Worm (Caenorhabditis elegans): ENCODE data around the gene Y113G7A.12.
A peak's percentile ranks its signal among the peaks of the same experiment; 100 is the strongest.

The Y113G7A.12 gene

DNA sequence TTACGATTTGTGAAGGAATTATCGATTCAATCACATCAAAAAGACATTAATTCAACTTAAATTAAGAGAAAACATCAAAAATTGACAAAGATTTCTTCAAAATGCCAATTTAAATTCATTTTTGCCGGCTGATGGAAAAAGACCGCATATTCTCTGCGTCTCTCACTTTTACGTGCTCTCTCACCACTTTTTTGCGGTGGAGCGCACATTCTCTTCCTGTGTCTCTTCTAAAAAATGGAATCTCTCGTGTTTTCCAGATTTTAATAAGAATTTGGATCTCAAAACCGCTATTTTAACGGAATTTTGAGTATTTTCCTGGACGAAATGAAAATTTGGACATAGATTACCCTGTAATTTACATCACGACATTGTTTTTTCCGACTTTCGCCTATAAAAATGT is 38.4 kb downstream of the Y113G7A.12 start:
- TF ChIP-seq hmg-1.2 (GFP tag; IDR thresholded peaks at IDR 0.05) (peak; percentile 96), D2030.7 (GFP tag; IDR thresholded peaks at IDR 0.05) (peak; percentile 42; the same call in 1 of the 2 replicates), attf-6 (GFP tag; IDR thresholded peaks at IDR 0.05) (peak; percentile 22; the same call in 1 of the 2 replicates)

DNA sequence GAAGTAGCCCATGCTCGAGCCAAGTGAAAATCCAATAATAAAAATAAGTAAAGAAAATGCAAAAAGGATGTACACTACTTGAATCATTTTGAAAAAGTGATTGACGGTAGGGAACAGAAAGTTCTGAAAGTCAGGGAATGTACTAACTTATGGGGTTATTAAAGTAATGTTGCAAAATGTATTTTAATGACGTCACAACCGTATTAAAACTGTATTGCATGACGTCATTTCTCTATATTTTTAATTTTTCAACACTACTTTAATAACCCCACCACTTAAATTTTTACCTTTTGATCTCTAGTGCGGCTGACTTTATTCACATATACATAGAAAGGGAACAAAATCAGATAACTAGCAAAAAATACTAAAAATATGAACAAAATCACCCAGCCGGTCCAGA is 39.9 kb downstream of the Y113G7A.12 start:
- TF ChIP-seq egl-18 (GFP tag; IDR thresholded peaks at IDR 0.05) (no peak), lir-1 (GFP tag; conservative IDR thresholded peaks at IDR 0.05) (no peak), him-1 (tag; optimal IDR thresholded peaks at IDR 0.05) (no peak), efl-1 (GFP tag; optimal IDR thresholded peaks at IDR 0.05) (no peak), akir-1 (GFP tag; optimal IDR thresholded peaks at IDR 0.05) (no peak), rec-8 (tag; optimal IDR thresholded peaks at IDR 0.05) (no peak), tlf-1 (GFP tag; optimal IDR thresholded peaks at IDR 0.05) (no peak), nfyb-1 (GFP tag; IDR thresholded peaks at IDR 0.05) (no peak), lag-1 (GFP tag; IDR thresholded peaks at IDR 0.05) (no peak), ztf-22 (GFP tag; optimal IDR thresholded peaks at IDR 0.05) (no peak), Y95B8A.8 (GFP tag; IDR thresholded peaks at IDR 0.05) (no peak)

DNA sequence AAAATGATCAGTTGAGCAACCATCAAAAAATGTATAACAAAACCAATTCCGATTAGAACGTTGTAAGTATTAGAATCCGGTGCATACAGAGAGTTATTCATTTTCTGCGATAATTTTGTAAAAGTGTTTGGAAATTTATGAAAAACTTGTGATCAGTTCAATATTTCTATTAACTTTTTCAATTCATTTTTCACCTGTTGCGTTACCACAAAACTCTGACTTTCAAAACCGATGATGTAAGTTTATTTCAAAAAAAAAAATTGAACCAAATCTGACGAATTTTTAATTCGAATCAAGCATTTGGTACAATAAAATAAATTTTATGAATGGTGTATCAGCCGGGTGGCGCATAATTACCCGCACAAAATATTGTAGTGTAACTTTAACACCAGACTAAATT is 44.2 kb downstream of the Y113G7A.12 start, which contains the start of gene srz-16:
Gene srz-16, minus strand, starts transcription at position 101 of the 400 bp plus-strand sequence.
- TF ChIP-seq lin-54 (GFP tag; optimal IDR thresholded peaks at IDR 0.05) (no peak), mcd-1 (GFP tag; IDR thresholded peaks at IDR 0.05) (no peak), lin-40 (tag; optimal IDR thresholded peaks at IDR 0.05) (no peak), snpc-1.1 (tag; optimal IDR thresholded peaks at IDR 0.05; ENCODE audit: insufficient read depth) (no peak), C17E4.6 (GFP tag; IDR thresholded peaks at IDR 0.05) (no peak), nhr-27 (tag; optimal IDR thresholded peaks at IDR 0.05) (no peak), cebp-2 (GFP tag; IDR thresholded peaks at IDR 0.05) (no peak), lin-35 (GFP tag; optimal IDR thresholded peaks at IDR 0.05) (no peak), ama-1 (optimal IDR thresholded peaks at IDR 0.05) (no peak), ama-1 (GFP tag; optimal IDR thresholded peaks at IDR 0.05) (no peak), ceh-40 (GFP tag; IDR thresholded peaks at IDR 0.05) (no peak), T07F8.4 (tag; optimal IDR thresholded peaks at IDR 0.05) (no peak), rpc-1 (optimal IDR thresholded peaks at IDR 0.05) (no peak), rpc-1 (tag; optimal IDR thresholded peaks at IDR 0.05) (no peak), unc-130 (GFP tag; optimal IDR thresholded peaks at IDR 0.05) (no peak), tbp1 (GFP tag; optimal IDR thresholded peaks at IDR 0.05) (no peak), egrh-3 (GFP tag; IDR thresholded peaks at IDR 0.05) (no peak), Y67H2A.10 (GFP tag; conservative IDR thresholded peaks at IDR 0.05) (no peak), egl-18 (GFP tag; IDR thresholded peaks at IDR 0.05) (no peak), bed-1 (GFP tag; IDR thresholded peaks at IDR 0.05) (no peak)

DNA sequence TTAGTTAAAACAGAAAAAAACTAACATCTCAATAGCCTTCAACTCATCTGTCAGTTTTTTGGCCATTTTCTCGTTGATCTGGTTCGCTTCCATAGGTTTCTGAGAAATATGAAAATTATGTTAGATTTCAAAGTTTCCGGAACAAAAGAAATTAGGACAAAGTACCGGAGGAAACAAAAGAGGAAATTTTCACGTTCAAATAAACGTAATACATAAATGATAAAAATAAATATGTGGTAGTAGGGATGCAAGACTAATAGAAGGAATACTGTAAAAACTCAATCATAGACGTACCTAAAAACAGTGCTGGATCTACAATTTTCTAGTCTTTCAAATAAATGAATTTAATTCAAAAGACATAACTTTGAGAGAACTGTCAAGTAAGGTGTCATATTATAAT is 46.4 kb downstream of the Y113G7A.12 start, which contains the start of gene fbxa-116:
Gene fbxa-116, minus strand, starts transcription at position 101 of the 400 bp plus-strand sequence.
- TF ChIP-seq F23B12.7 (tag; optimal IDR thresholded peaks at IDR 0.05; ENCODE audit: insufficient read depth) (no peak), T26A5.8 (tag; optimal IDR thresholded peaks at IDR 0.05) (no peak), K11D2.4 (GFP tag; IDR thresholded peaks at IDR 0.05) (no peak), ZK185.1 (tag; optimal IDR thresholded peaks at IDR 0.05; ENCODE audit: poor library complexity, severe bottlenecking) (no peak), nhr-27 (tag; optimal IDR thresholded peaks at IDR 0.05) (no peak), lir-1 (GFP tag; conservative IDR thresholded peaks at IDR 0.05) (no peak), nhr-80 (tag; optimal IDR thresholded peaks at IDR 0.05) (no peak), tlf-1 (GFP tag; optimal IDR thresholded peaks at IDR 0.05) (no peak), gei-17 (GFP tag; optimal IDR thresholded peaks at IDR 0.05) (no peak), Y67H2A.10 (GFP tag; conservative IDR thresholded peaks at IDR 0.05) (no peak), ets-4 (GFP tag; optimal IDR thresholded peaks at IDR 0.05) (no peak), C17E4.6 (GFP tag; IDR thresholded peaks at IDR 0.05) (no peak), F57A8.1 (GFP tag; optimal IDR thresholded peaks at IDR 0.05) (no peak), mes-4 (tag; optimal IDR thresholded peaks at IDR 0.05) (no peak), dpff-1 (tag; optimal IDR thresholded peaks at IDR 0.05) (no peak), egl-44 (GFP tag; IDR thresholded peaks at IDR 0.05) (no peak), rpc-1 (optimal IDR thresholded peaks at IDR 0.05) (no peak), rpc-1 (tag; optimal IDR thresholded peaks at IDR 0.05) (no peak), mel-28 (tag; optimal IDR thresholded peaks at IDR 0.05; ENCODE audit: borderline replicate concordance) (no peak), zfh-2 (GFP tag; conservative IDR thresholded peaks at IDR 0.05) (no peak)
